Worm (Caenorhabditis elegans) whole organism, early embryonic: Measurements from ENCODE around the gene picd-1.

Experiments used
- ama-1 ChIP-seq: fragments of 150-350 bp; optimal IDR thresholded peaks from 2 replicates; lab custom pipeline; 2014
- ceh-13 ChIP-seq: fragments of 200-800 bp; sonication (Bioruptor generic); optimal IDR thresholded peaks from 2 replicates; lab custom pipeline; 2018; ENCODE audit warnings: mild to moderate bottlenecking, missing genetic modification characterization, missing compliant biosample characterization
- ets-7 ChIP-seq: sonication (generic microtip); optimal IDR thresholded peaks from 2 replicates; lab custom pipeline; 2016; ENCODE audit warnings: missing genotype, missing genetic modification characterization, missing compliant biosample characterization
- flt-1 ChIP-seq: fragments of 200-800 bp; sonication (Bioruptor generic); IDR thresholded peaks from 2 replicates; pipeline ENCODE4 v1.3.6; 2022; ENCODE audit warnings: missing genetic modification characterization, missing compliant biosample characterization
- hmbx-1 ChIP-seq: sonication (generic microtip); optimal IDR thresholded peaks from 2 replicates; lab custom pipeline; 2016; ENCODE audit warnings: mild to moderate bottlenecking, missing genetic modification characterization, missing compliant biosample characterization
- scrt-1 ChIP-seq: fragments of 200-800 bp; sonication (Bioruptor generic); IDR thresholded peaks from 2 replicates; pipeline ENCODE4 v1.3.6; 2022; ENCODE audit warnings: missing genetic modification characterization, missing compliant biosample characterization
- tbx-37 ChIP-seq: fragments of 200-800 bp; sonication (Bioruptor generic); conservative IDR thresholded peaks from 2 replicates; pipeline ENCODE4 v1.3.6; 2022; ENCODE audit warnings: missing genetic modification reagents, missing genetic modification characterization, missing compliant biosample characterization

DNA sequence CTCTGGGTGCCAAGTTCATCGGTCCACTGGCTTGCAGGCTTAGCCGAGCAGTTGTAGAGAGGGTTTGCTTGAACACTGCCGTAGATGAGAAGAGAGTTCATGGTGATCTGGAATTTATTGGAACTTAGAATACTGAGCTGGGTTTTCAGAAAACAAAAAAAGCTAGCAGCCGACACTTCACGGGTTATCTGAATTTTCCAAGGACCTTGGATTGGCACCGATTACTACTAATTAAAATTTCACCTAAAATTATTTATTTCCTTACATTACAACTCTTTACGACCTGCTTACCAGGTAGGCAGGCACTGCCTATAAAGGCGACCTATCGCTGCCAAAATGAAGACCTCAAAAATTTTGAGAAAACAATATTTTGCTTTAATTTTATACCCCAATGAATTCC lies 48.7 kb upstream of the picd-1 start, which contains the start of gene srt-52:
- TF ChIP-seq ceh-13 (GFP tag; lab: Kevin White, UChicago) (no peak), ama-1 (no peak), ets-7 (tag; lab: Kevin White, UChicago) (no peak), flt-1 (GFP tag; lab: Robert Waterston, UW) (no peak), hmbx-1 (no peak), scrt-1 (GFP tag; lab: Robert Waterston, UW) (no peak), tbx-37 (no peak)
